Worm (Caenorhabditis elegans) whole organism, late embryonic: ENCODE results near the gene F46F5.15.
"Not testable (repeated sequence)": the region's sequence is repeated elsewhere in the genome, so short reads cannot be mapped to it uniquely, and the experiment has no call there.

Experiments used
- C08G9.2 ChIP-seq: sonication (generic microtip); optimal IDR thresholded peaks from 2 replicates; lab custom pipeline; 2016; ENCODE audit warnings: mild to moderate bottlenecking, missing genetic modification characterization, moderate library complexity, missing compliant biosample characterization
- K02D7.2 ChIP-seq: sonication (generic microtip); optimal IDR thresholded peaks from 2 replicates; lab custom pipeline; 2017; ENCODE audit warnings: mild to moderate bottlenecking, missing genetic modification characterization, missing compliant biosample characterization
- K09A11.1 ChIP-seq: sonication (generic microtip); optimal IDR thresholded peaks from 2 replicates; lab custom pipeline; 2017; ENCODE audit warnings: antibody characterized with exemption, mild to moderate bottlenecking, missing genetic modification characterization, missing compliant biosample characterization; ENCODE audit not compliant: insufficient read depth
- T23F11.4 ChIP-seq: fragments of 200-800 bp; sonication (Bioruptor generic); optimal IDR thresholded peaks from 2 replicates; lab custom pipeline; 2018; ENCODE audit warnings: mild to moderate bottlenecking, missing genetic modification characterization, missing compliant biosample characterization
- ama-1 ChIP-seq: fragments of 150-350 bp; optimal IDR thresholded peaks from 2 replicates; lab custom pipeline; 2014
- ceh-14 ChIP-seq: sonication (generic microtip); optimal IDR thresholded peaks from 2 replicates; lab custom pipeline; 2016; ENCODE audit warnings: missing genotype, missing genetic modification characterization, missing compliant biosample characterization
- ceh-22 ChIP-seq: sonication (generic microtip); optimal IDR thresholded peaks from 2 replicates; lab custom pipeline; 2017; ENCODE audit warnings: missing biosample characterization, missing genetic modification characterization
- ceh-34 ChIP-seq: sonication (generic microtip); optimal IDR thresholded peaks from 2 replicates; lab custom pipeline; 2016; ENCODE audit warnings: mild to moderate bottlenecking, missing genetic modification characterization, missing compliant biosample characterization
- ceh-6 ChIP-seq: fragments of 200-800 bp; sonication (Bioruptor generic); optimal IDR thresholded peaks from 2 replicates; lab custom pipeline; 2018; ENCODE audit warnings: mild to moderate bottlenecking, missing genetic modification characterization, missing compliant biosample characterization
- che-1 ChIP-seq: sonication (generic microtip); optimal IDR thresholded peaks from 2 replicates; lab custom pipeline; 2016; ENCODE audit warnings: mild to moderate bottlenecking, missing genetic modification characterization, missing compliant biosample characterization
- elt-4 ChIP-seq: sonication (generic microtip); optimal IDR thresholded peaks from 2 replicates; lab custom pipeline; 2016; ENCODE audit warnings: missing genetic modification characterization, missing compliant biosample characterization
- fax-1 ChIP-seq: sonication (generic microtip); optimal IDR thresholded peaks from 2 replicates; lab custom pipeline; 2016; ENCODE audit warnings: missing genotype, missing genetic modification characterization, missing compliant biosample characterization
- gmeb-2 ChIP-seq: sonication (generic microtip); optimal IDR thresholded peaks from 2 replicates; lab custom pipeline; 2016; ENCODE audit warnings: missing genetic modification characterization, inconsistent platforms, missing compliant biosample characterization
- hlh-13 ChIP-seq: fragments of 200-800 bp; sonication (Bioruptor generic); optimal IDR thresholded peaks from 2 replicates; lab custom pipeline; 2018; ENCODE audit warnings: mild to moderate bottlenecking, missing genetic modification characterization, missing compliant biosample characterization
- lim-6 ChIP-seq: sonication (generic microtip); optimal IDR thresholded peaks from 2 replicates; lab custom pipeline; 2016; ENCODE audit warnings: missing genetic modification characterization, missing compliant biosample characterization
- mec-3 ChIP-seq: sonication (generic microtip); optimal IDR thresholded peaks from 2 replicates; lab custom pipeline; 2016; ENCODE audit warnings: borderline replicate concordance, missing genetic modification characterization, missing compliant biosample characterization
- nhr-232 ChIP-seq: sonication (generic microtip); optimal IDR thresholded peaks from 2 replicates; lab custom pipeline; 2016; ENCODE audit warnings: missing genetic modification characterization, missing compliant biosample characterization
- odd-2 ChIP-seq: sonication (generic microtip); optimal IDR thresholded peaks from 2 replicates; lab custom pipeline; 2017; ENCODE audit warnings: antibody characterized with exemption, mild to moderate bottlenecking, missing genetic modification characterization, missing compliant biosample characterization
- pag-3 ChIP-seq: sonication (generic microtip); optimal IDR thresholded peaks from 2 replicates; lab custom pipeline; 2016; ENCODE audit warnings: missing compliant biosample characterization, missing genetic modification characterization, borderline replicate concordance
- pat-9 ChIP-seq: fragments of 200-800 bp; sonication (Bioruptor generic); optimal IDR thresholded peaks from 2 replicates; lab custom pipeline; 2018; ENCODE audit warnings: mild to moderate bottlenecking, missing genetic modification characterization, moderate library complexity, missing compliant biosample characterization
- pros-1 ChIP-seq: fragments of 150-350 bp; optimal IDR thresholded peaks from 2 replicates; lab custom pipeline; 2014; ENCODE audit warnings: missing biosample characterization, missing genetic modification reagents, missing genetic modification characterization
- sdc-2 ChIP-seq: sonication (generic microtip); optimal IDR thresholded peaks from 2 replicates; lab custom pipeline; 2016; ENCODE audit warnings: missing genotype, missing genetic modification characterization, missing compliant biosample characterization
- sox-2 ChIP-seq: fragments of 200-800 bp; sonication (Bioruptor generic); IDR thresholded peaks from 2 replicates; pipeline ENCODE4 v1.3.6; 2022; ENCODE audit warnings: missing genetic modification reagents, missing genetic modification characterization, missing compliant biosample characterization
- syd-9 ChIP-seq: sonication (generic microtip); optimal IDR thresholded peaks from 2 replicates; lab custom pipeline; 2016; ENCODE audit warnings: mild to moderate bottlenecking, missing genetic modification characterization, moderate library complexity, missing compliant biosample characterization
- tbx-2 ChIP-seq: sonication (generic microtip); optimal IDR thresholded peaks from 2 replicates; lab custom pipeline; 2016; ENCODE audit warnings: missing genetic modification characterization, missing compliant biosample characterization
- unc-42 ChIP-seq: sonication (generic microtip); optimal IDR thresholded peaks from 2 replicates; lab custom pipeline; 2016; ENCODE audit warnings: missing genotype, missing genetic modification characterization, missing compliant biosample characterization
- unc-86 ChIP-seq: sonication (generic microtip); optimal IDR thresholded peaks from 2 replicates; lab custom pipeline; 2016; ENCODE audit warnings: missing genetic modification characterization, missing compliant biosample characterization

The F46F5.15 gene

ce11 chrII:821514-821913, 33.3 kb downstream of the F46F5.15 start, which contains the start of gene F46F5.8:
F46F5.8 (minus strand) TSS chrII:821614.
- TF ChIP-seq ceh-14 (tag; lab: Kevin White, UChicago), result no peak
- no peak for TF ChIP-seq syd-9 (tag; lab: Kevin White, UChicago)

- TF ChIP-seq che-1 (tag; lab: Kevin White, UChicago); ama-1; hlh-13 (GFP tag; lab: Kevin White, UChicago): not testable (repeated sequence)
Measured at ce11 chrII:822730-823129, 34.5 kb downstream of the F46F5.15 start, which contains the start of gene msrp-4. msrp-4 (minus strand) TSS chrII:822830.

- TF ChIP-seq hlh-13 (GFP tag; lab: Kevin White, UChicago) (no peak), unc-42 (no peak), sox-2 (GFP tag; lab: Robert Waterston, UW) (no peak), ceh-22 (no peak), gmeb-2 (tag; lab: Kevin White, UChicago) (no peak), sdc-2 (tag; lab: Kevin White, UChicago) (no peak), pros-1 (tag; lab: Kevin White, UChicago) (no peak), K02D7.2 (no peak), che-1 (tag; lab: Kevin White, UChicago) (no peak), mec-3 (no peak), ceh-6 (GFP tag; lab: Kevin White, UChicago) (no peak), ceh-34 (tag; lab: Kevin White, UChicago) (no peak), nhr-232 (tag; lab: Kevin White, UChicago) (no peak)
Measured at ce11 chrII:823529-823928, 35.3 kb downstream of the F46F5.15 start, which contains the start of gene F46F5.10. F46F5.10 (plus strand) TSS chrII:823829.

DNA sequence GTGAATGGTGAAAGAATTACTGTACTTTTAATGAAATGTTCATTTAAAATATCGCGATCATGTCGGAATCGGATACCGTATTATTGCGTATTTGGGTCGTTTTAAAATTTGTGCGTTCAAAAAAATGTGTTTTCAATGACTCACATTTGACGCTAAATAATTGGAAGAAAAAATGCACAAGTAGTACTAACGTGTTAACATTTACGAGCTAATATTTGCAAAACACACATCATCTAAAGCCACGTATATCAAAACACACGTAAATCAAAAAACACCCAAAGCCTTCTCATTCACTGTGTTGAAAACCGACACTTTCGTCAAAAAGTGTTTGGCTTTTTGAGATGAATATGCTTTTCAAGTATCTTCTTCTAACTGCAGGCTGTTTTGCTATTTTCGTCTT, 37.3 kb downstream of the F46F5.15 start, which contains the start of gene F28A10.1:
F28A10.1 (plus strand) TSS at position 301 of the 400 bp plus-strand sequence.
- TF ChIP-seq unc-86 (no peak), ceh-6 (GFP tag; lab: Kevin White, UChicago) (no peak), elt-4 (tag; lab: Kevin White, UChicago) (no peak), ama-1 (no peak), mec-3 (no peak), lim-6 (no peak), C08G9.2 (tag; lab: Kevin White, UChicago) (no peak), sox-2 (GFP tag; lab: Robert Waterston, UW) (no peak), pat-9 (tag; lab: Kevin White, UChicago) (no peak), odd-2 (tag; lab: Kevin White, UChicago) (no peak), ceh-14 (tag; lab: Kevin White, UChicago) (no peak)
- TF ChIP-seq, all 69 proteins: peak for 0

DNA sequence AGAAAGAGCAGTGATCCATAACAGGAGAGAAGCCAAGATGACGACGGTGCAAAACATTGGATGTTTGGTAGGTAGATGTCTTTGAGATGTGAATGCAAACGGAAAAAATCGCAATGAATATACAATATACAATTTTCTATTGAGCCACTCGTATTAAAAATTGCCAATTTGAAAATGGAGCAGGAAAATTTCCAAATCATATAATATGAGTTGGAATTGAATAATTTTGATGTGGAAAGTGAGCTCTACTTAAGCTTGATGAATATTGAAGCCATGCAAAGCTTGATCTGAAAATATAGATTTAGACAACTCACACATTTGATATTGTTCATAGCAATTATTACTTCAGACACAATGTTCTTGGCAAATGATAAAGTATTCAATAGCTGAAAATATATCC, 50.2 kb downstream of the F46F5.15 start, which contains the start of gene F28A10.8:
F28A10.8 (minus strand) TSS at position 101 of the 400 bp plus-strand sequence.
- TF ChIP-seq odd-2 (tag; lab: Kevin White, UChicago) (no peak), fax-1 (tag; lab: Kevin White, UChicago) (no peak), T23F11.4 (no peak), K09A11.1 (tag; lab: Kevin White, UChicago) (no peak), tbx-2 (tag; lab: Kevin White, UChicago) (no peak), pag-3 (tag; lab: Kevin White, UChicago) (no peak), hlh-13 (GFP tag; lab: Kevin White, UChicago) (no peak)
